Fruit fly (Drosophila melanogaster): ENCODE results near the gene Kots.
A peak's percentile ranks its signal among the peaks of the same experiment; 100 is the strongest.

The Kots gene

dm6 chr3R:14009643-14010042 is 45.7 kb upstream of the Kots start (continued):
- TF ChIP-seq CG8119 (GFP tag; IDR thresholded peaks at IDR 0.05) (peak; percentile 38; the same call in 2 of the 3 replicates), Ets21C (GFP tag; optimal IDR thresholded peaks at IDR 0.05) (no peak), CG11294 (GFP tag; IDR thresholded peaks at IDR 0.05) (no peak), cyc (GFP tag; optimal IDR thresholded peaks at IDR 0.05) (no peak), Eip75B (GFP tag; optimal IDR thresholded peaks at IDR 0.05) (no peak), CG6854 (GFP tag; optimal IDR thresholded peaks at IDR 0.05) (no peak), CG6808 (GFP tag; optimal IDR thresholded peaks at IDR 0.05) (no peak), net (GFP tag; optimal IDR thresholded peaks at IDR 0.05) (no peak), CG11902 (GFP tag; optimal IDR thresholded peaks at IDR 0.05) (no peak), CG10631 (GFP tag; optimal IDR thresholded peaks at IDR 0.05) (no peak), fkh (GFP tag; optimal IDR thresholded peaks at IDR 0.05) (no peak), CG31627 (GFP tag; optimal IDR thresholded peaks at IDR 0.05) (no peak), CG15336 (GFP tag; IDR thresholded peaks at IDR 0.05) (peak; percentile 52; the same call in 1 of the 2 replicates), esn (GFP tag; optimal IDR thresholded peaks at IDR 0.05) (peak; percentile 1), achi (GFP tag; optimal IDR thresholded peaks at IDR 0.05) (peak; percentile 32)

- TF ChIP-seq CG8119 (GFP tag; IDR thresholded peaks at IDR 0.05): peak; percentile 95
- peak; percentile 62 for TF ChIP-seq Sox102F (GFP tag; optimal IDR thresholded peaks at IDR 0.05)
- peak; percentile 69 for TF ChIP-seq spab (GFP tag; optimal IDR thresholded peaks at IDR 0.05)
- peak; percentile 77 for TF ChIP-seq Eip75B (GFP tag; optimal IDR thresholded peaks at IDR 0.05)
- TF ChIP-seq Hr39 (GFP tag; optimal IDR thresholded peaks at IDR 0.05): peak; percentile 62
- TF ChIP-seq CG6276 (GFP tag; optimal IDR thresholded peaks at IDR 0.05): peak; percentile 87
- peak; percentile 94 for TF ChIP-seq CG6163 (GFP tag; IDR thresholded peaks at IDR 0.05)
- TF ChIP-seq topi (GFP tag; optimal IDR thresholded peaks at IDR 0.05): peak; percentile 80
- TF ChIP-seq CG7368 (GFP tag; optimal IDR thresholded peaks at IDR 0.05): peak; percentile 76
- peak; percentile 50 for TF ChIP-seq Ets21C (GFP tag; optimal IDR thresholded peaks at IDR 0.05)
- TF ChIP-seq CG9139 (GFP tag; optimal IDR thresholded peaks at IDR 0.05): peak; percentile 8
- peak; percentile 74 for TF ChIP-seq CG34406 (GFP tag; optimal IDR thresholded peaks at IDR 0.05)
- TF ChIP-seq CG3032 (tag; optimal IDR thresholded peaks at IDR 0.05): peak; percentile 66
- peak; percentile 63 for TF ChIP-seq Sox15 (GFP tag; optimal IDR thresholded peaks at IDR 0.05)
- peak; percentile 88 for TF ChIP-seq Gug (GFP tag; IDR thresholded peaks at IDR 0.05)
- TF ChIP-seq CG11902 (GFP tag; optimal IDR thresholded peaks at IDR 0.05): peak; percentile 57
- TF ChIP-seq acj6 (GFP tag; optimal IDR thresholded peaks at IDR 0.05): peak; percentile 80
- no peak for TF ChIP-seq Eip93F (GFP tag; optimal IDR thresholded peaks at IDR 0.05)
- peak; percentile 83 for TF ChIP-seq pdm3 (GFP tag; optimal IDR thresholded peaks at IDR 0.05)
- TF ChIP-seq Smox (GFP tag; optimal IDR thresholded peaks at IDR 0.05): peak; percentile 54
- peak; percentile 73 for TF ChIP-seq cyc (GFP tag; optimal IDR thresholded peaks at IDR 0.05)
- TF ChIP-seq Sox14 (GFP tag; optimal IDR thresholded peaks at IDR 0.05): peak; percentile 80
- TF ChIP-seq fd85E (GFP tag; optimal IDR thresholded peaks at IDR 0.05): peak; percentile 49
- TF ChIP-seq eg (GFP tag; IDR thresholded peaks at IDR 0.05): peak; percentile 94
- TF ChIP-seq CG4318 (GFP tag; optimal IDR thresholded peaks at IDR 0.05): peak; percentile 85
- TF ChIP-seq CG11294 (GFP tag; IDR thresholded peaks at IDR 0.05): peak; percentile 80
- TF ChIP-seq CG6808 (GFP tag; optimal IDR thresholded peaks at IDR 0.05): peak; percentile 70
- peak; percentile 86 for TF ChIP-seq net (GFP tag; optimal IDR thresholded peaks at IDR 0.05)
- peak; percentile 74 for TF ChIP-seq CG10631 (GFP tag; optimal IDR thresholded peaks at IDR 0.05)
- peak; percentile 61 for TF ChIP-seq CG1621 (tag; optimal IDR thresholded peaks at IDR 0.05)
- TF ChIP-seq CG3919 (GFP tag; optimal IDR thresholded peaks at IDR 0.05): peak; percentile 88
- no peak for TF ChIP-seq fkh (GFP tag; optimal IDR thresholded peaks at IDR 0.05)
- TF ChIP-seq achi (GFP tag; optimal IDR thresholded peaks at IDR 0.05): peak; percentile 77
- TF ChIP-seq CG8632 (GFP tag; optimal IDR thresholded peaks at IDR 0.05): peak; percentile 53
- peak; percentile 95 for TF ChIP-seq Hr4 (GFP tag; optimal IDR thresholded peaks at IDR 0.05)
- TF ChIP-seq Ets96B (tag; optimal IDR thresholded peaks at IDR 0.05): peak; percentile 66
- TF ChIP-seq Blimp-1 (GFP tag; optimal IDR thresholded peaks at IDR 0.05): no peak
- peak; percentile 70 for TF ChIP-seq lz (GFP tag; optimal IDR thresholded peaks at IDR 0.05)
- TF ChIP-seq esn (GFP tag; optimal IDR thresholded peaks at IDR 0.05): peak; percentile 70
- peak; percentile 47 for TF ChIP-seq CG8319 (GFP tag; optimal IDR thresholded peaks at IDR 0.05)
- peak; percentile 50 for TF ChIP-seq dsx (GFP tag; optimal IDR thresholded peaks at IDR 0.05; ENCODE audit: poor library complexity, severe bottlenecking)
- TF ChIP-seq salr (GFP tag; optimal IDR thresholded peaks at IDR 0.05): peak in 1 of 2 experiments; percentile 72
- peak; percentile 35 to 42 for TF ChIP-seq ss (GFP tag; optimal IDR thresholded peaks at IDR 0.05)
- peak; percentile 95 for TF ChIP-seq Eip78C (GFP tag)
- no peak for TF ChIP-seq Hr38 (GFP tag; optimal IDR thresholded peaks at IDR 0.05)
- peak; percentile 18 for TF ChIP-seq CG6854 (GFP tag; optimal IDR thresholded peaks at IDR 0.05)
Measured at dm6 chr3R:14008854-14009253, 44.9 kb upstream of the Kots start.

Data from whole organism, prepupa.